Fruit fly (Drosophila melanogaster): Measurements from ENCODE around the gene CG32726.

Gene CG32726

DNA sequence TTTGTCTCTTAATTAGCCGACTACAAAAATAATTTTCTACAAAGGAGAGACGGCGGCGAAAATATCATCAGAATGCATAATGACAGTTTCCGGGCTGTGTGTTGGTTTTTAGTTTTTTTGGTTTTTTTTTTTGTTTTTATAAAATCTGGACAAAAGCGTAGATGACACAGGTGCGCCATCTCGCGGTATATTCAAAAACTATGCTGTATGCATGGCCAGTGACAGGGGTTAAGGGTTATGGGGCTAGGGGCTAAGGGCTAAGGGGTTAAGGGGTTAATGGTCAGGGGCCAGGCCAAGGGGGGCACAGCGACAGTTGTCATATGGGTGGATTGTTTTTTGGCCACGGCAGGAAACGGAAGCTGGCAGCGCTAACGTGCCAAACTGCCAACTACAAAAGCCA is 3.0 kb downstream of the CG32726 start:
- no peak for TF ChIP-seq CG31388 (GFP tag; optimal IDR thresholded peaks at IDR 0.05)
- peak; percentile 61 for TF ChIP-seq CTCF (GFP tag; optimal IDR thresholded peaks at IDR 0.05)

dm6 chrX:7418294-7418693 is 7.2 kb downstream of the CG32726 start, which contains the start of gene rumpel:
Gene rumpel, plus strand, starts transcription at chrX:7418594.
- no peak for TF ChIP-seq NfI (GFP tag; optimal IDR thresholded peaks at IDR 0.05)
- TF ChIP-seq maf-S (GFP tag; optimal IDR thresholded peaks at IDR 0.05): no peak
- TF ChIP-seq CG10565 (GFP tag; optimal IDR thresholded peaks at IDR 0.05): no peak
- TF ChIP-seq Hmr (GFP tag; optimal IDR thresholded peaks at IDR 0.05): no peak
- TF ChIP-seq CG9817 (tag; optimal IDR thresholded peaks at IDR 0.05): no peak

dm6 chrX:7417875-7418274 is 7.7 kb downstream of the CG32726 start:
- TF ChIP-seq gem (tag; optimal IDR thresholded peaks at IDR 0.05) (peak; percentile 11), CG7786 (GFP tag; optimal IDR thresholded peaks at IDR 0.05) (no peak), CG3726 (GFP tag; IDR thresholded peaks at IDR 0.05) (no peak), CG6254 (GFP tag; optimal IDR thresholded peaks at IDR 0.05) (no peak), nmo (GFP tag; optimal IDR thresholded peaks at IDR 0.05) (peak; percentile 70), sens (GFP tag) (peak; percentile 76), CG10654 (GFP tag; optimal IDR thresholded peaks at IDR 0.05) (no peak), pfk (GFP tag; optimal IDR thresholded peaks at IDR 0.05) (no peak), da (GFP tag; optimal IDR thresholded peaks at IDR 0.05) (no peak), klu (GFP tag; IDR thresholded peaks at IDR 0.05) (no peak), kah (GFP tag; optimal IDR thresholded peaks at IDR 0.05) (no peak), CG34376 (GFP tag; optimal IDR thresholded peaks at IDR 0.05) (no peak), HLH3B (GFP tag; IDR thresholded peaks at IDR 0.05) (no peak), Ada2b (GFP tag; IDR thresholded peaks at IDR 0.05) (no peak), CG14667 (GFP tag; IDR thresholded peaks at IDR 0.05) (no peak), lilli (GFP tag; optimal IDR thresholded peaks at IDR 0.05) (no peak), gro (GFP tag; optimal IDR thresholded peaks at IDR 0.05) (no peak)

dm6 chrX:7416953-7417352 is 8.6 kb downstream of the CG32726 start, which contains the start of gene CG34337:
Gene CG34337, plus strand, starts transcription at chrX:7417253.
- TF ChIP-seq sens (GFP tag) (peak; percentile 1), sna (GFP tag; IDR thresholded peaks at IDR 0.05; ENCODE audit: partially characterized antibody) (no peak), CG17612 (GFP tag; IDR thresholded peaks at IDR 0.05) (no peak), CG14860 (GFP tag; IDR thresholded peaks at IDR 0.05; ENCODE audit: partially characterized antibody) (no peak), CG4404 (GFP tag; IDR thresholded peaks at IDR 0.05) (no peak), CG32532 (GFP tag; IDR thresholded peaks at IDR 0.05) (no peak)

dm6 chrX:7415027-7415426 is 10.5 kb downstream of the CG32726 start:
- peak; percentile 12 for TF ChIP-seq Xbp1 (GFP tag; optimal IDR thresholded peaks at IDR 0.05)
- TF ChIP-seq Dp (GFP tag; optimal IDR thresholded peaks at IDR 0.05): no peak
- TF ChIP-seq CG32767 (GFP tag; IDR thresholded peaks at IDR 0.05): no peak
- TF ChIP-seq CG2678 (tag; optimal IDR thresholded peaks at IDR 0.05): no peak
- TF ChIP-seq cas (GFP tag; IDR thresholded peaks at IDR 0.05): no peak
- TF ChIP-seq Doc2 (GFP tag; IDR thresholded peaks at IDR 0.05): no peak
- no peak for TF ChIP-seq Hey (tag; optimal IDR thresholded peaks at IDR 0.05)
- no peak for TF ChIP-seq sima (GFP tag; optimal IDR thresholded peaks at IDR 0.05)
- TF ChIP-seq lab (GFP tag; optimal IDR thresholded peaks at IDR 0.05): no peak
- TF ChIP-seq CG1024 (GFP tag; IDR thresholded peaks at IDR 0.05): no peak
- TF ChIP-seq zen (tag; optimal IDR thresholded peaks at IDR 0.05): no peak
- TF ChIP-seq CG3065 (GFP tag; optimal IDR thresholded peaks at IDR 0.05): no peak
- no peak for TF ChIP-seq dan (GFP tag; IDR thresholded peaks at IDR 0.05)
- peak; percentile 12 for TF ChIP-seq Oli (tag; optimal IDR thresholded peaks at IDR 0.05)
- TF ChIP-seq B-H1 (GFP tag; IDR thresholded peaks at IDR 0.05): no peak
- no peak for TF ChIP-seq insv (GFP tag; optimal IDR thresholded peaks at IDR 0.05)
- no peak for TF ChIP-seq CG2120 (GFP tag; optimal IDR thresholded peaks at IDR 0.05)
- TF ChIP-seq seq (GFP tag; IDR thresholded peaks at IDR 0.05): no peak
- TF ChIP-seq Hr78 (GFP tag; optimal IDR thresholded peaks at IDR 0.05): peak in 1 of 2 experiments; percentile 18

Data from whole organism, embryonic.